Fruit fly (Drosophila melanogaster): ENCODE measurements around the gene Aps.
A peak's percentile ranks its signal among the peaks of the same experiment; 100 is the strongest.

Gene Aps

dm6 chr3L:10851853-10852346 is 47.0 kb downstream of the Aps start (continued):
- TF ChIP-seq fd59A (GFP tag; optimal IDR thresholded peaks at IDR 0.05) (peak; percentile 46), CG15336 (GFP tag; IDR thresholded peaks at IDR 0.05) (no peak; the same call in 1 of the 2 replicates), salr (GFP tag; optimal IDR thresholded peaks at IDR 0.05) (peak in 1 of 2 experiments; percentile 90), CG8319 (GFP tag; optimal IDR thresholded peaks at IDR 0.05) (peak; percentile 39), CG6854 (GFP tag; optimal IDR thresholded peaks at IDR 0.05) (no peak), CG34406 (GFP tag; optimal IDR thresholded peaks at IDR 0.05) (peak; percentile 88), CG11294 (GFP tag; IDR thresholded peaks at IDR 0.05) (no peak), Sox102F (GFP tag; optimal IDR thresholded peaks at IDR 0.05) (no peak), Smox (GFP tag; optimal IDR thresholded peaks at IDR 0.05) (peak; percentile 83), Eip93F (GFP tag; optimal IDR thresholded peaks at IDR 0.05) (no peak), CG10631 (GFP tag; optimal IDR thresholded peaks at IDR 0.05) (peak; percentile 80), Sox14 (GFP tag; optimal IDR thresholded peaks at IDR 0.05) (peak; percentile 73), fkh (GFP tag; optimal IDR thresholded peaks at IDR 0.05) (no peak), Lpt (GFP tag; optimal IDR thresholded peaks at IDR 0.05) (no peak), Blimp-1 (GFP tag; optimal IDR thresholded peaks at IDR 0.05) (peak; percentile 45), Gug (GFP tag; IDR thresholded peaks at IDR 0.05) (peak; percentile 18; the same call in 1 of the 2 replicates), fd85E (GFP tag; optimal IDR thresholded peaks at IDR 0.05) (no peak), esn (GFP tag; optimal IDR thresholded peaks at IDR 0.05) (peak; percentile 90)

DNA sequence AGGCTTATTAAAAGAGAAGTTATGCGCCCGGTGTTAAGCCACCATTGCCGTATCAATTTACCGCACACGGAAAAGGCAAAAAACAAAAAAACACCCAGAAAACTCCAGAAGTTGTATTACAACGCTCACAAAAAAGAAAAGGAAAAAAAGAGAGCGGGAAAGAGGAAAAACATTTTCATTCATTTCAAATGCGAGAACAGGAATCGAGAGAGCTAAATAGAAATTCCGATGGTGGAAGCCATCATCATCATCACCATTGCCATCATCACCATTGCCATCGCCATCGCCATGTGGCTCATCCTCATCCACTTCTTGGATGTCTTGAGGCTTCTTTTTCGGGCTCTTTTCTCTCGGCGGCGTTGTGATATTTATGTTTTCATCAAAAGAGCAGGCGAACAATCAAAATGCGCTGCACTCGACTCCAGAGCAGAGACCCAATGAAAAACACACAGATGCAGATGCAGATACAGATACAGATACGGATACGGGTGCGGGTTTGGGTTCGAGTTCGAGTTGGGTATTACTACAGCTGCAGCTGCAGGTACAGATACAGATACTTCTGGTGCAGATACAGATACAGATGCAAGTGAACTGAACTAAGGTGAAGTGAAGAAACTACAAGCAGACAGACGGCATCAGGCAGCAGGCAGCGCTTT is 47.7 kb downstream of the Aps start:
- TF ChIP-seq CG6854 (GFP tag; optimal IDR thresholded peaks at IDR 0.05) = peak; percentile 83
- TF ChIP-seq CG8119 (GFP tag; IDR thresholded peaks at IDR 0.05) = 0 out of 3 replicates have a peak, but pooled peaks have one; percentile 11
- no peak for TF ChIP-seq Sox15 (GFP tag; optimal IDR thresholded peaks at IDR 0.05)
- no peak for TF ChIP-seq net (GFP tag; optimal IDR thresholded peaks at IDR 0.05)
- TF ChIP-seq CG1621 (tag; optimal IDR thresholded peaks at IDR 0.05) = peak; percentile 42

DNA sequence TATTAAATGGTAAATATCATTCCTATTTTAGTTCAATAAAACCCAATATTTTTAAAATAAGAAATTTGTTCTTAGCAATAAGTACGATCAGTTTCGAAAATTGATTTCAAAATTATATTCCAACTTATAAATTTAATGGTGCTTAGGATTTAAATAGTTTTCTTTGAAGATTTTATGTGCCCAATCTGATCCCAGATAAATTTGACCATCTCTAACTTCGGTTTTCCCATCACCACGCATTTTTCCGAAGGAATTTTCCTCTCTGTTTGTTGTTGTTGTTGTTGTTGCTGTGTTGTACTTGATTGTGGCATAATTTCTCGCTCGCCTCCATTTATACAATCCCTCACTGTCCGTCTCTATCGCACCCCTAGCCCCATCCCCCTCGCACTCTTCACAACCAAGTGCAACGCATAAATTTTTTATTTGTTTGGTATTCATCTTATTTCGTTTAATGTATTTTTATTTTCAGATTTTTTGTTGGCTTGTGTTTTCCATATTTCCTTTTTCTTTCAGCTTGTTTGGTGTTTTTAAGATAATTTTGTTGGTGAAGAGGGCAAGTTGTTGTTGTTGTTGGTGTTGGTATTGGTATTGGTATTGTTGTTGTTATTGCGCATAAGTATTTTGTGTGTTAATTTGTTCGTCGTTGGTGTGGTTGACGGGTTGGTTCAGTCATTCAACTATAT is 49.2 kb downstream of the Aps start:
- TF ChIP-seq Smox (GFP tag; optimal IDR thresholded peaks at IDR 0.05) (no peak), ss (GFP tag; optimal IDR thresholded peaks at IDR 0.05) (no peak), CG6163 (GFP tag; IDR thresholded peaks at IDR 0.05) (0 out of 3 replicates have a peak, but pooled peaks have one; percentile 24), CG6854 (GFP tag; optimal IDR thresholded peaks at IDR 0.05) (no peak), Blimp-1 (GFP tag; optimal IDR thresholded peaks at IDR 0.05) (peak; percentile 9), CG6808 (GFP tag; optimal IDR thresholded peaks at IDR 0.05) (no peak), eg (GFP tag; IDR thresholded peaks at IDR 0.05) (0 out of 3 replicates have a peak, but pooled peaks have one; percentile 36), Sox14 (GFP tag; optimal IDR thresholded peaks at IDR 0.05) (no peak), pdm3 (GFP tag; optimal IDR thresholded peaks at IDR 0.05) (peak; percentile 14), dsx (GFP tag; optimal IDR thresholded peaks at IDR 0.05; ENCODE audit: poor library complexity, severe bottlenecking) (peak; percentile 0), Ets96B (tag; optimal IDR thresholded peaks at IDR 0.05) (no peak), Hr4 (GFP tag; optimal IDR thresholded peaks at IDR 0.05) (peak; percentile 7), Eip78C (GFP tag) (peak; percentile 58), svp (GFP tag) (peak; percentile 42), salr (GFP tag; optimal IDR thresholded peaks at IDR 0.05) (peak in 1 of 2 experiments; percentile 4), CG32006 (GFP tag; optimal IDR thresholded peaks at IDR 0.05) (peak; percentile 6), fkh (GFP tag; optimal IDR thresholded peaks at IDR 0.05) (peak; percentile 56)

Data from whole organism, prepupa.